Worm (Caenorhabditis elegans) whole organism, early embryonic: ENCODE data around the gene nmur-3.

Source experiments
- ama-1 ChIP-seq: fragments of 150-350 bp; optimal IDR thresholded peaks from 2 replicates; lab custom pipeline; 2014
- ceh-36 ChIP-seq: sonication (generic microtip); optimal IDR thresholded peaks from 2 replicates; lab custom pipeline; 2016; ENCODE audit warnings: missing genetic modification characterization, inconsistent platforms, missing compliant biosample characterization
- flt-1 ChIP-seq: fragments of 200-800 bp; sonication (Bioruptor generic); IDR thresholded peaks from 2 replicates; pipeline ENCODE4 v1.3.6; 2022; ENCODE audit warnings: missing genetic modification characterization, missing compliant biosample characterization
- hmbx-1 ChIP-seq: sonication (generic microtip); optimal IDR thresholded peaks from 2 replicates; lab custom pipeline; 2016; ENCODE audit warnings: mild to moderate bottlenecking, missing genetic modification characterization, missing compliant biosample characterization

ce11 chrX:4478503-4478902, 12.2 kb downstream of the nmur-3 start:
- TF ChIP-seq ama-1 (lab: Kevin White, UChicago), result no peak
- TF ChIP-seq hmbx-1 (tag; lab: Kevin White, UChicago), result no peak
- TF ChIP-seq ceh-36 (tag; lab: Kevin White, UChicago), result no peak
- no peak for TF ChIP-seq flt-1 (GFP tag; lab: Robert Waterston, UW)
